Worm (Caenorhabditis elegans): ENCODE measurements around the gene F29A7.3.

F29A7.3 gene

DNA sequence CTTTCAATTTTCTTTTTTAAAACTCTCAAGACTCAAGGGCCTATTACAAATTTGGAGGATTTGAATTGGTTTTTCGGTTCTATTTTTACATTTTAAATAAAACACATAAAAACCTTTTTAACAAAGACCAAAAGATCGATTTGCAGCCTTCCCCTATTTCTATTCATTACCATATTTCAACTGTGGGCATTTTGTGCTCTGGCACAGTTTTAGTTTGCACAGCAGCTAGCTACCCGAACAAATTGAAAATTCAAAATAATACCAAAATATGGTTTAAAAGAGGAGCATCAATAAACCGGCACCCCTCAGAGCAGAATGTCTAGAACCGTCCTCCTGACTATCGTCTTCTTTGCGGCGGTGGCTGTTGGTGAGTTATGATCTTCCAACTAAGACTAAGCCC lies 28.3 kb downstream of the F29A7.3 start, which contains the start of gene F08D12.2:
Gene F08D12.2, plus strand, starts transcription at position 301 of the 400 bp plus-strand sequence.
- TF ChIP-seq lsy-2 (tag; optimal IDR thresholded peaks at IDR 0.05) (no peak), unc-120 (tag; optimal IDR thresholded peaks at IDR 0.05; ENCODE audit: poor library complexity, severe bottlenecking) (no peak), flh-1 (GFP tag; optimal IDR thresholded peaks at IDR 0.05) (no peak), lin-32 (GFP tag; optimal IDR thresholded peaks at IDR 0.05) (no peak), ceh-83 (GFP tag; optimal IDR thresholded peaks at IDR 0.05) (no peak), nhr-28 (tag; optimal IDR thresholded peaks at IDR 0.05) (no peak), blmp-1 (tag; optimal IDR thresholded peaks at IDR 0.05) (no peak), unc-39 (tag; optimal IDR thresholded peaks at IDR 0.05) (no peak), sem-2 (GFP tag; optimal IDR thresholded peaks at IDR 0.05) (no peak), bed-3 (GFP tag; optimal IDR thresholded peaks at IDR 0.05) (no peak), elt-3 (tag; optimal IDR thresholded peaks at IDR 0.05) (no peak)

DNA sequence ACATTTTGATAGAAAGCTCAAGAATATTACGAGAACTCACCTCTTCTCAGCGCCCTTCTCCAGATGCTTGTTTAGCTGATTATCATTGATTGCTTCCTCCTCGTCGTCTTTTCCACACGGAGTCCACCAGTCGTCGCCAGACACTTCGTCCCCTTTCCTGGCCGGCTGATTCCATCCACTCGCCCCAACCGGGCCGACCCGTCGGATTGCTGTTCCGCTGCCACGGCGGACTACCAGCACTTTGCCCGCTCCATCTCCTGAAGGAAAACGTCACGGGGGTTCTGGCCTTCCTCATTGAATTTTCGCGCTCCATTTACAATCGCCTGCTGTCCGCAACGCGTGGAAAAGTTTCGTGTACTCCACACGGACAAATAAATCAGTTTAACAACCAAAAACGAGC lies 30.3 kb downstream of the F29A7.3 start:
- no peak for TF ChIP-seq mab-5 (tag; optimal IDR thresholded peaks at IDR 0.05)
- TF ChIP-seq flh-1 (GFP tag; optimal IDR thresholded peaks at IDR 0.05), result no peak
- no peak for TF ChIP-seq ceh-39 (tag; optimal IDR thresholded peaks at IDR 0.05)

DNA sequence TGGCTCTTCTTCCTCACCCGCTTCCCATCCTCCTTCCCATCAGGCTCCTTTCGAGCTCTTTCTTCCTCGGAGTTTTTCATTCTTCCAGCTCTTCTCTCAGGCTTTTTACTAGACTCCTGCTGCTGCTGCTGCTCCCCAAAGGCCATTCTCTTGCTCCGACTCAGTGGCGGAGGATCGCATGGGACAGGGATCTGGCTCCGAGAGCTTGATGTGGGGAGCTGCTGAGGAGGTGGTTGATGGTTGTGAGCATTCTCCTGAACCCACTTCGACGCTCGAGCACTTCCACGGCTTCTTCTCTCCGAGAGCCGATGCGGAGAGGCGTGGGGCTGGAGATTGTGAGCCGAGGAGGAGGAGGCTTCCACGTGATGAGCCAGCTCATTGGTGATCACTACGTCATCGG lies 32.7 kb downstream of the F29A7.3 start:
- TF ChIP-seq unc-120 (tag; optimal IDR thresholded peaks at IDR 0.05; ENCODE audit: poor library complexity, severe bottlenecking) (no peak), M03D4.4 (tag; optimal IDR thresholded peaks at IDR 0.05) (no peak)

DNA sequence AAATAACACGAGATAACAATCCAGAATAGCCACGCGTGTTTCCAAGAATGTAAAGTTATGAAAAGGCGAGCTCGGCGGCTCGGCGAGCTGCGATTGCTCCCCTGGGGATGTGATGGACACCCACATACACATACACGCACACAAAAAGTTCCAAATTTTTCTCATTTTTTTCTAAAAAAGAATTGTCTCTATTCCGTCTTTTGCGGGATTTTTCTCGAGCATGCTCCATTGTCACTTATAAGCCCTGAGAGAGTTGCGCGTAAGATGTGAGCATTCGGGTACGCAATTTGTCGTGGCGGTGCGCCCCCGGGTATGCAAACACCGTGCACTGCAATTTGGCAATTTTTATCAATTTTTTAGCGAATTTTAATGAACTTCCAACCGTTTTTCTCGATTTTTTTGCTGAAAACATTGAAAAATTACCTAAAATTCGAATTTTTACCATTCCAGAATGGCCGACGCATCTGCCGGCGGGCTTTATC lies 34.0 kb downstream of the F29A7.3 start, which contains the start of the genes F08D12.12 and srpa-72:
Gene F08D12.12, minus strand, starts transcription at position 51 of the 482 bp plus-strand sequence.
Gene srpa-72, plus strand, starts transcription at position 451 of the 482 bp plus-strand sequence.
- TF ChIP-seq sem-2 (GFP tag; optimal IDR thresholded peaks at IDR 0.05) (no peak), lsy-2 (tag; optimal IDR thresholded peaks at IDR 0.05) (peak; percentile 10), unc-120 (tag; optimal IDR thresholded peaks at IDR 0.05; ENCODE audit: poor library complexity, severe bottlenecking) (peak; percentile 7), pha-4 (tag; optimal IDR thresholded peaks at IDR 0.05) (peak; percentile 45)

DNA sequence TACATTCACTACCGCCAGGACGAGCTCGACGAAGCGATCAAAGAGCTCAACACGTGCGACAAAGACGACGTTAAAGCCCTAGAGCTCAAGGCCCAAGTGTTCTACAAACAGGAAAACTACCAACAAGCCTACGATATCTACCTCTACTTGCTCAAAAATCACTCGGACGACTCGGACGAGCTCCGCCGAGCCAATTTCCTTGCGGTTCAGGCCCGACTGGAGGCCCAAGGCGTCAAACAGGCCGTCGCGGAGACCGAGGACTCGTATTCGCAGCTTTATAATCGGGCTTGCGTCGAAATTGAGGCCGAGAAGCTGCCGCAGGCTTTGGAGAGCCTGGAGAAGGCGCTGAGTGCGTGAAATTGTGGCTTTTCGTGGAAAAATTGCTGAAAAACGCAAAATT lies 34.8 kb downstream of the F29A7.3 start:
- no peak for TF ChIP-seq nhr-12 (tag; optimal IDR thresholded peaks at IDR 0.05)
- TF ChIP-seq hlh-1 (tag; optimal IDR thresholded peaks at IDR 0.05), result no peak
- no peak for TF ChIP-seq snpc-4 (tag; optimal IDR thresholded peaks at IDR 0.05)
- TF ChIP-seq unc-120 (tag; optimal IDR thresholded peaks at IDR 0.05; ENCODE audit: poor library complexity, severe bottlenecking), result no peak
- TF ChIP-seq lin-13 (tag; optimal IDR thresholded peaks at IDR 0.05), result no peak
- no peak for TF ChIP-seq lin-32 (GFP tag; optimal IDR thresholded peaks at IDR 0.05)
- TF ChIP-seq unc-62 (GFP tag; optimal IDR thresholded peaks at IDR 0.05), result no peak
- no peak for TF ChIP-seq zip-8 (tag; optimal IDR thresholded peaks at IDR 0.05)
- no peak for TF ChIP-seq unc-39 (tag; optimal IDR thresholded peaks at IDR 0.05)
- no peak for TF ChIP-seq bed-3 (GFP tag; optimal IDR thresholded peaks at IDR 0.05)

DNA sequence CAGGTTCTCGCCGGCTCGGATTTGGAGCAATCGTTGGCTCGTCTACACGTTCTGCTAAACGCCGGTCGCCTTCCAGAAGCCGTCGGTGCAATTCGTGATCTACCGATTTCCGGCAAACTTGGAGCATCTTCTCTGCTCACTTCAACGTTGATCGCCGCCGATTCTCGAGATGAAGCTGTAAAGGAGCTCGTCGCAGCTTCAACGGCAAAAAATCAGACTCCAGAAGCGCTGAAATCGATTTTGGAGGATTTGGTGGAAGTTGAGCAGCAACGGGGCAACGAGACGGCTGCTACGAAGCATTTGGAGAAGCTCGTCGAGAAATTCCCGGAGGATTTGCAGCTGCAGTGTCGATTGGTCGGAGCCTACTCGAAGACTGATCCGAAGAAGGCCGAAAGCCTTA lies 38.6 kb downstream of the F29A7.3 start:
- no peak for TF ChIP-seq ceh-83 (GFP tag; optimal IDR thresholded peaks at IDR 0.05)
- no peak for TF ChIP-seq snpc-4 (tag; optimal IDR thresholded peaks at IDR 0.05)
- TF ChIP-seq unc-120 (tag; optimal IDR thresholded peaks at IDR 0.05; ENCODE audit: poor library complexity, severe bottlenecking), result no peak
- no peak for TF ChIP-seq tbx-8 (GFP tag; optimal IDR thresholded peaks at IDR 0.05)
- no peak for TF ChIP-seq elt-1 (tag; optimal IDR thresholded peaks at IDR 0.05; ENCODE audit: borderline replicate concordance, insufficient read depth)
- no peak for TF ChIP-seq elt-3 (tag; optimal IDR thresholded peaks at IDR 0.05)
- TF ChIP-seq drap-1 (GFP tag; optimal IDR thresholded peaks at IDR 0.05), result no peak
- TF ChIP-seq mab-5 (tag; optimal IDR thresholded peaks at IDR 0.05), result no peak
- TF ChIP-seq sptf-1 (tag; optimal IDR thresholded peaks at IDR 0.05), result no peak
- TF ChIP-seq mls-2 (tag; optimal IDR thresholded peaks at IDR 0.05), result no peak
- no peak for TF ChIP-seq lin-13 (tag; optimal IDR thresholded peaks at IDR 0.05)
- TF ChIP-seq nhr-237 (tag; optimal IDR thresholded peaks at IDR 0.05), result no peak
- no peak for TF ChIP-seq ces-1 (GFP tag; optimal IDR thresholded peaks at IDR 0.05)
- no peak for TF ChIP-seq unc-39 (tag; optimal IDR thresholded peaks at IDR 0.05)
- no peak for TF ChIP-seq nhr-12 (tag; optimal IDR thresholded peaks at IDR 0.05)
- no peak for TF ChIP-seq flh-1 (GFP tag; optimal IDR thresholded peaks at IDR 0.05)
- TF ChIP-seq M03D4.4 (tag; optimal IDR thresholded peaks at IDR 0.05), result no peak
- no peak for TF ChIP-seq blmp-1 (tag; optimal IDR thresholded peaks at IDR 0.05)
- TF ChIP-seq ceh-39 (tag; optimal IDR thresholded peaks at IDR 0.05), result no peak
- no peak for TF ChIP-seq sem-2 (GFP tag; optimal IDR thresholded peaks at IDR 0.05)
